Worm (Caenorhabditis elegans) whole organism, mixed stage, embryonic: ENCODE data around the gene pcp-3.

Source experiments
- blmp-1 ChIP-seq: fragments of 150-350 bp; optimal IDR thresholded peaks from 2 replicates; lab custom pipeline; 2014; ENCODE audit warnings: missing biosample characterization, missing genetic modification characterization
- elt-1 ChIP-seq: sonication (generic microtip); optimal IDR thresholded peaks from 2 replicates; lab custom pipeline; 2017; ENCODE audit warnings: missing genetic modification characterization, mild to moderate bottlenecking, missing compliant biosample characterization, antibody characterized with exemption, moderate library complexity, borderline replicate concordance; ENCODE audit not compliant: insufficient read depth
- lin-13 ChIP-seq: fragments of 150-350 bp; optimal IDR thresholded peaks from 2 replicates; lab custom pipeline; 2014; ENCODE audit warnings: missing biosample characterization, missing genetic modification characterization
- lsy-2 ChIP-seq: fragments of 150-350 bp; optimal IDR thresholded peaks from 2 replicates; lab custom pipeline; 2014; ENCODE audit warnings: missing biosample characterization, missing genetic modification characterization
- nhr-12 ChIP-seq: fragments of 150-350 bp; optimal IDR thresholded peaks from 2 replicates; lab custom pipeline; 2014; ENCODE audit warnings: missing biosample characterization, missing genetic modification characterization
- nhr-2 ChIP-seq: fragments of 150-350 bp; optimal IDR thresholded peaks from 2 replicates; lab custom pipeline; 2014; ENCODE audit warnings: missing biosample characterization, missing genetic modification characterization
- nhr-237 ChIP-seq: fragments of 150-350 bp; optimal IDR thresholded peaks from 2 replicates; lab custom pipeline; 2014; ENCODE audit warnings: missing biosample characterization, missing genetic modification characterization
- nhr-28 ChIP-seq: fragments of 150-350 bp; optimal IDR thresholded peaks from 2 replicates; lab custom pipeline; 2014; ENCODE audit warnings: missing biosample characterization, missing genetic modification characterization
- snpc-4 ChIP-seq: fragments of 150-350 bp; optimal IDR thresholded peaks from 2 replicates; lab custom pipeline; 2014; ENCODE audit warnings: missing biosample characterization, missing genetic modification characterization
- unc-120 ChIP-seq: sonication (generic microtip); optimal IDR thresholded peaks from 2 replicates; lab custom pipeline; 2017; ENCODE audit warnings: missing genetic modification characterization, missing compliant biosample characterization; ENCODE audit not compliant: poor library complexity, severe bottlenecking
- unc-62 ChIP-seq: fragments of 150-350 bp; optimal IDR thresholded peaks from 2 replicates; lab custom pipeline; 2014; ENCODE audit warnings: missing biosample characterization, missing genetic modification reagents, missing genetic modification characterization
- ztf-11 ChIP-seq: fragments of 150-350 bp; optimal IDR thresholded peaks from 2 replicates; lab custom pipeline; 2014; ENCODE audit warnings: missing biosample characterization, missing genetic modification characterization

- TF ChIP-seq unc-62 (GFP tag; lab: Kevin White, UChicago) (no peak), ztf-11 (tag; lab: Kevin White, UChicago) (no peak), unc-120 (tag; lab: Kevin White, UChicago) (no peak), nhr-237 (no peak), elt-1 (tag; lab: Kevin White, UChicago) (no peak), snpc-4 (tag; lab: Kevin White, UChicago) (no peak), blmp-1 (no peak), nhr-2 (tag; lab: Kevin White, UChicago) (no peak), nhr-12 (tag; lab: Kevin White, UChicago) (no peak), lin-13 (no peak), lsy-2 (no peak), nhr-28 (tag; lab: Kevin White, UChicago) (no peak)
Observed at ce11 chrIV:9120220-9120619, 38.6 kb downstream of the pcp-3 start.
